Worm (Caenorhabditis elegans) whole organism, mixed stage, embryonic: ENCODE data around the gene Y66A7A.7.

ENCODE experiments used
- M03D4.4 ChIP-seq: sonication (generic microtip); optimal IDR thresholded peaks from 2 replicates; lab custom pipeline; 2017; ENCODE audit warnings: mild to moderate bottlenecking, missing genetic modification characterization, missing compliant biosample characterization
- ceh-39 ChIP-seq: fragments of 150-350 bp; optimal IDR thresholded peaks from 2 replicates; lab custom pipeline; 2014; ENCODE audit warnings: missing biosample characterization, missing genetic modification characterization
- ceh-43 ChIP-seq: fragments of 200-800 bp; sonication (Bioruptor generic); optimal IDR thresholded peaks from 2 replicates; lab custom pipeline; 2018; ENCODE audit warnings: mild to moderate bottlenecking, missing genetic modification characterization, moderate library complexity, missing compliant biosample characterization
- ceh-83 ChIP-seq: fragments of 200-800 bp; sonication (Bioruptor generic); optimal IDR thresholded peaks from 2 replicates; lab custom pipeline; 2018; ENCODE audit warnings: mild to moderate bottlenecking, missing genetic modification characterization, missing compliant biosample characterization
- ces-1 ChIP-seq: fragments of 150-350 bp; optimal IDR thresholded peaks from 2 replicates; lab custom pipeline; 2014; ENCODE audit warnings: missing biosample characterization, missing genetic modification reagents, missing genetic modification characterization
- drap-1 ChIP-seq: fragments of 200-800 bp; sonication (Bioruptor generic); optimal IDR thresholded peaks from 3 replicates; lab custom pipeline; 2018; ENCODE audit warnings: mild to moderate bottlenecking, missing genetic modification characterization, missing compliant biosample characterization
- elt-3 ChIP-seq: fragments of 150-350 bp; optimal IDR thresholded peaks from 2 replicates; lab custom pipeline; 2014; ENCODE audit warnings: missing biosample characterization, missing genetic modification characterization
- flh-1 ChIP-seq: fragments of 200-800 bp; sonication (Bioruptor generic); optimal IDR thresholded peaks from 2 replicates; lab custom pipeline; 2018; ENCODE audit warnings: mild to moderate bottlenecking, missing genetic modification characterization, moderate library complexity, missing compliant biosample characterization
- ham-2 ChIP-seq: fragments of 200-800 bp; sonication (Bioruptor generic); optimal IDR thresholded peaks from 2 replicates; lab custom pipeline; 2018; ENCODE audit warnings: mild to moderate bottlenecking, missing genetic modification characterization, missing compliant biosample characterization
- lin-13 ChIP-seq: fragments of 150-350 bp; optimal IDR thresholded peaks from 2 replicates; lab custom pipeline; 2014; ENCODE audit warnings: missing biosample characterization, missing genetic modification characterization
- lin-32 ChIP-seq: fragments of 200-800 bp; sonication (Bioruptor generic); optimal IDR thresholded peaks from 2 replicates; lab custom pipeline; 2018; ENCODE audit warnings: mild to moderate bottlenecking, missing genetic modification characterization, missing compliant biosample characterization
- lsy-2 ChIP-seq: fragments of 150-350 bp; optimal IDR thresholded peaks from 2 replicates; lab custom pipeline; 2014; ENCODE audit warnings: missing biosample characterization, missing genetic modification characterization
- mab-5 ChIP-seq: fragments of 150-350 bp; optimal IDR thresholded peaks from 2 replicates; lab custom pipeline; 2014; ENCODE audit warnings: missing biosample characterization, missing genetic modification characterization
- mep-1 ChIP-seq: fragments of 150-350 bp; optimal IDR thresholded peaks from 2 replicates; lab custom pipeline; 2017; ENCODE audit warnings: missing biosample characterization, missing genetic modification reagents, missing genetic modification characterization, inconsistent platforms
- mls-2 ChIP-seq: sonication (generic microtip); optimal IDR thresholded peaks from 2 replicates; lab custom pipeline; 2016; ENCODE audit warnings: mild to moderate bottlenecking, missing genetic modification characterization, moderate library complexity, missing compliant biosample characterization
- nhr-12 ChIP-seq: fragments of 150-350 bp; optimal IDR thresholded peaks from 2 replicates; lab custom pipeline; 2014; ENCODE audit warnings: missing biosample characterization, missing genetic modification characterization
- nhr-2 ChIP-seq: fragments of 150-350 bp; optimal IDR thresholded peaks from 2 replicates; lab custom pipeline; 2014; ENCODE audit warnings: missing biosample characterization, missing genetic modification characterization
- nhr-237 ChIP-seq: fragments of 150-350 bp; optimal IDR thresholded peaks from 2 replicates; lab custom pipeline; 2014; ENCODE audit warnings: missing biosample characterization, missing genetic modification characterization
- nhr-28 ChIP-seq: fragments of 150-350 bp; optimal IDR thresholded peaks from 2 replicates; lab custom pipeline; 2014; ENCODE audit warnings: missing biosample characterization, missing genetic modification characterization
- nhr-76 ChIP-seq: sonication (generic microtip); optimal IDR thresholded peaks from 2 replicates; lab custom pipeline; 2017; ENCODE audit warnings: missing biosample characterization, missing genetic modification characterization
- pha-4 ChIP-seq: fragments of 150-350 bp; optimal IDR thresholded peaks from 2 replicates; lab custom pipeline; 2018; ENCODE audit warnings: missing biosample characterization, missing genetic modification reagents, missing genetic modification characterization
- sem-2 ChIP-seq: fragments of 200-800 bp; sonication (Bioruptor generic); optimal IDR thresholded peaks from 2 replicates; lab custom pipeline; 2018; ENCODE audit warnings: mild to moderate bottlenecking, missing genetic modification characterization, missing compliant biosample characterization
- snpc-4 ChIP-seq: fragments of 150-350 bp; optimal IDR thresholded peaks from 2 replicates; lab custom pipeline; 2014; ENCODE audit warnings: missing biosample characterization, missing genetic modification characterization
- sptf-1 ChIP-seq: sonication (generic microtip); optimal IDR thresholded peaks from 2 replicates; lab custom pipeline; 2017; ENCODE audit warnings: mild to moderate bottlenecking, missing genetic modification characterization, moderate library complexity, missing compliant biosample characterization
- tbx-8 ChIP-seq: fragments of 200-800 bp; sonication (Bioruptor generic); optimal IDR thresholded peaks from 2 replicates; lab custom pipeline; 2018; ENCODE audit warnings: mild to moderate bottlenecking, missing genetic modification characterization, moderate library complexity, missing compliant biosample characterization
- unc-120 ChIP-seq: sonication (generic microtip); optimal IDR thresholded peaks from 2 replicates; lab custom pipeline; 2017; ENCODE audit warnings: missing genetic modification characterization, missing compliant biosample characterization; ENCODE audit not compliant: poor library complexity, severe bottlenecking
- unc-39 ChIP-seq: fragments of 150-350 bp; optimal IDR thresholded peaks from 2 replicates; lab custom pipeline; 2014; ENCODE audit warnings: missing biosample characterization, missing genetic modification characterization
- unc-62 ChIP-seq: fragments of 150-350 bp; optimal IDR thresholded peaks from 2 replicates; lab custom pipeline; 2014; ENCODE audit warnings: missing biosample characterization, missing genetic modification reagents, missing genetic modification characterization
- ztf-11 ChIP-seq: fragments of 150-350 bp; optimal IDR thresholded peaks from 2 replicates; lab custom pipeline; 2014; ENCODE audit warnings: missing biosample characterization, missing genetic modification characterization

Gene Y66A7A.7

DNA sequence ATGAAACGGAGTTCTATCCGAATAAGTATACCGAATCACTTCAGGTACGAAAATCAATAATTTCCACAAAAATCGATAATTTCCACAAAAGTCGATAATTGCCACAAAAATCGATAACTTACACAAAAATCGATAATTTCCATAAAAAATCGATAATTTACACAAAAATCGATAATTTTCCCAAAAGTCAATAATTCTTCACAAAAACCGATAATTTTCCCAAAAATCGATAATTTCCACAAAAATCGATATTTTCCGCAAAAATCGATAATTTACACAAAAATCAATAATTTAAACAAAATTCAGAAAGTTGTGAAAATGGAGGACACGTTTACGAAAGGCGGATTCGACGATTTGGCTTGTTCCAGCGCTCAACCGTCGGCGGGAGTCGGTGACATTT is 14.4 kb downstream of the Y66A7A.7 start:
- no peak for TF ChIP-seq unc-120 (tag; lab: Kevin White, UChicago)
- TF ChIP-seq ceh-39 (tag; lab: Kevin White, UChicago): peak; percentile 55

DNA sequence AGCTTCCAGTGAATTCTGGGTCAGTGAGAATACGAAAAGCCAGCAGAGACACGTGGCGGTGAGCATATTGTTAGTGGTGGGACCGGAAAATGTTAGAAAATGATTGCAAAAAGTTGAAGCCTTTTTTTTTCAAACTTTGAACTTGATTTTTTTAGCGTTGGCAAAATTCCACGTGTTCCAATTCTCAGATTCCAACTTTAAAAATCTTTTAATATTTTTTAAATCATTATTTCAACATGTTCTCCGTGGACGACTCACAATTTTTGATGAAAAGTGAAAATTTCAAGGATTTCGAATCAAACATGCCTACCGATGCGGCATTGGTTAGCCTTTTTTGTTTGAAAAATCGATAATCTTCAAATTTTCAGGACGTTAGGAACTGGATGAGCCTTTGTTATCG is 16.9 kb downstream of the Y66A7A.7 start, which contains the start of the genes Y66A7A.9 and Y66A7A.4:
Gene Y66A7A.9, minus strand, starts transcription at position 101 of the 400 bp plus-strand sequence.
Gene Y66A7A.4, plus strand, starts transcription at position 237 of the 400 bp plus-strand sequence.
- TF ChIP-seq ceh-39 (tag; lab: Kevin White, UChicago) (no peak), nhr-237 (tag; lab: Kevin White, UChicago) (no peak), drap-1 (GFP tag; lab: Kevin White, UChicago) (no peak), lsy-2 (tag; lab: Kevin White, UChicago) (no peak), lin-13 (no peak), ceh-83 (GFP tag; lab: Kevin White, UChicago) (no peak), nhr-76 (no peak), unc-62 (GFP tag; lab: Kevin White, UChicago) (no peak), snpc-4 (tag; lab: Kevin White, UChicago) (no peak), unc-120 (tag; lab: Kevin White, UChicago) (no peak), nhr-28 (tag; lab: Kevin White, UChicago) (no peak), nhr-2 (tag; lab: Kevin White, UChicago) (no peak), mep-1 (tag; lab: Kevin White, UChicago) (no peak), M03D4.4 (tag; lab: Kevin White, UChicago) (no peak), ham-2 (GFP tag; lab: Kevin White, UChicago) (no peak), ztf-11 (tag; lab: Kevin White, UChicago) (no peak), nhr-12 (no peak), mab-5 (tag; lab: Kevin White, UChicago) (no peak)

DNA sequence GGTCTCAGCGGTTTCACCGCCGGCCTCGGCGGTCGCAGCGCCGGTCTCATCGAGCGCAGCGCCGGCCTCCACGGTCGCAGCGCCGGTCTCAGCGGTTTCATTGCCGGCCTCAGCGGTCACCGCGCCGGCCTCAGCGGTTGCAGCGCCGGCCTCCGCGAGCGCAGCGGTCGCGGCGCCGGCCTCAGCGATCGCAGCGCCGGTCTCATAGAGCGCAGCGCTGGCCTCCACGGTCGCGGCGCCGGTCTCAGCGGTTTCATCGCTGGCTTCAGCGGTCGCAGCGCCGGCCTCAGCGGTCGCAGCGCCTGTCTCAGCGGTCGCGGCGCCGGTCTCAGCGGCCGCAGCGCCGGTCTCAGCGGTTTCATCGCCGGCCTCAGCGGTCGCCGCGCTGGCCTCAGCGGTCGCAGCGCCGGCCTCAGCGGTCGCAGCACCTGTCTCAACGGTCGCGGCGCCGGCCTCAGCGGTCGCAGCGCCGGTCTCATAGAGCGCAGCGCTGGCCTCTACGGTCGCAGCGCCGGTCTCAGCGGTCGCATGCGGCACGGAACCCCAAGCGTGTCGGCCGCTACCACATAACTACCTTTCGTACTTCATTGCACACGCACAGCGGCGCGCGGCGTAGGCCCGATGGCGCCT is 17.5 kb downstream of the Y66A7A.7 start:
- TF ChIP-seq nhr-237 (tag; lab: Kevin White, UChicago) (no peak), lsy-2 (tag; lab: Kevin White, UChicago) (no peak), ham-2 (GFP tag; lab: Kevin White, UChicago) (no peak), tbx-8 (GFP tag; lab: Kevin White, UChicago) (no peak), elt-3 (tag; lab: Kevin White, UChicago) (no peak), unc-120 (tag; lab: Kevin White, UChicago) (no peak), sptf-1 (tag; lab: Kevin White, UChicago) (no peak), ces-1 (GFP tag; lab: Kevin White, UChicago) (no peak), unc-39 (no peak)

DNA sequence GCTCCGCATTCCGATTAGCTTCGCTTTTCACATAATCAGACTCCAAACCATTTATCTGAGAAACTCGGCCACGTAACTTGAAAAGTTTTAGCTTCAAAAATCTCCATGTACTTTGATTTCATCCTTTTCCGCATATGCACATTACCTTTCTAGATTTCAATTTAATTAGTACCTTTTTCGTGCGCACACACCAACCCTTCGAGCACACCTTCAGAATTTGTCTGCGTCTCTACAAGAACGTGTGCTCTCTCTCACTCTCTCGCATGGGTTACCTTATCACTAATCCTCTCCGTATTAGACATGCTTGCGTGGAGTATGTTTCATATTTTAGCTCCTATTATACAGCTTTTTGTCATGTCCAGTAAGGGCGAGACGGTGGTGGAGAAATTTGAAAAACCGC is 19.7 kb downstream of the Y66A7A.7 start, which contains the start of gene Y66D12A.30:
Gene Y66D12A.30, plus strand, starts transcription at position 301 of the 400 bp plus-strand sequence.
- TF ChIP-seq nhr-76: no peak
- TF ChIP-seq pha-4: no peak
- TF ChIP-seq nhr-237 (tag; lab: Kevin White, UChicago): no peak
- TF ChIP-seq nhr-12: no peak
- TF ChIP-seq drap-1 (GFP tag; lab: Kevin White, UChicago): no peak
- TF ChIP-seq ces-1 (GFP tag; lab: Kevin White, UChicago): no peak
- no peak for TF ChIP-seq unc-120 (tag; lab: Kevin White, UChicago)
- no peak for TF ChIP-seq ztf-11 (tag; lab: Kevin White, UChicago)
- no peak for TF ChIP-seq lsy-2 (tag; lab: Kevin White, UChicago)
- TF ChIP-seq lin-32: no peak
- TF ChIP-seq unc-62 (GFP tag; lab: Kevin White, UChicago): no peak
- TF ChIP-seq ceh-43 (GFP tag; lab: Kevin White, UChicago): no peak

DNA sequence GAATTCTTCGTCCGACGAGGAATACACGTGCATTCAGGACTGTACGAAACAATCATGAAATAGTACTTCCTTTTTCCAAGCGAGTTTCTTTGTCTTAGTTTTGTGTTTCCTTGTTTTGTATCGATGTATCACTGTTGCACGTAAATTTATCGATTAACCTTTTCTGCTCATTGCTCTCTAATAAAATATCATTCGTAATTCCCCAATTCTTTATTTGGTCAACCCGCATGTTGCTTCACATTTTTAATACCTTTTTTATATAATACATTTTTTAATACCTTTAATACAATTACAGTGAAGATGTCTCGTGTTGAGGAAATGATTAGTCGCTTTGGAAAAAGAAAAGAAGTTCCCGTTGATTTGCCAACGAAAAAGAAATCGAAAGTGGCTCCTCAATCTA is 21.4 kb downstream of the Y66A7A.7 start, which contains the start of gene Y66D12A.1:
Gene Y66D12A.1, plus strand, starts transcription at position 301 of the 400 bp plus-strand sequence.
- TF ChIP-seq ceh-83 (GFP tag; lab: Kevin White, UChicago) (no peak), flh-1 (GFP tag; lab: Kevin White, UChicago) (no peak), ces-1 (GFP tag; lab: Kevin White, UChicago) (no peak), elt-3 (tag; lab: Kevin White, UChicago) (no peak), unc-62 (GFP tag; lab: Kevin White, UChicago) (no peak), tbx-8 (GFP tag; lab: Kevin White, UChicago) (no peak), unc-39 (no peak), ceh-43 (GFP tag; lab: Kevin White, UChicago) (no peak), nhr-2 (tag; lab: Kevin White, UChicago) (no peak), mls-2 (tag; lab: Kevin White, UChicago) (no peak), sem-2 (GFP tag; lab: Kevin White, UChicago) (no peak)
